Fruit fly (Drosophila melanogaster): ENCODE data around the gene Cyp4d2.

The Cyp4d2 gene

dm6 chrX:2222181-2222790 is 46.5 kb downstream of the Cyp4d2 start, which contains the start of gene Vinc (continued):
- TF ChIP-seq dati (GFP tag; IDR thresholded peaks at IDR 0.05) (no peak), CG11723 (GFP tag; optimal IDR thresholded peaks at IDR 0.05) (peak; percentile 55), wek (GFP tag; optimal IDR thresholded peaks at IDR 0.05) (no peak), CG7987 (GFP tag; optimal IDR thresholded peaks at IDR 0.05) (peak; percentile 73), CG6813 (GFP tag; optimal IDR thresholded peaks at IDR 0.05) (peak; percentile 85)

DNA sequence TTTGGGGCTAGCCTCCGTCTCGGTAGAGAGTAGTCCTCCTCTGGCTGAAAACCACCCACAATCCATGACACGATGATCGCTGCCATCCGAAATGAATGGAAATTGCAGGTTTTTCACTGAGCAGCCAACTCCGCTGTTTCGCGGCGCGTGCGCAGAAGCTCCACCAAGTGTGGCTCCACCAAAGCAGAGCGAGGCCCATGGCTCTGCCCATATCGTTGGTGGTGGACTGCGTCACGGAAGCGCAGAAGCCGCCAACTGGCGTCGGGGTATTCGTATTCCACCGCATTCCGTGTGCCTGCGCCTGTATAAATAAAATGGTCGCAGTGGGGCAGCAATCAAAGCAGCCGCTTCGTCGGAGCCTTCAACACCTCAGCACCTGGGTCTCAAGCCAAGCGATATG is 47.6 kb downstream of the Cyp4d2 start, which contains the start of gene CG14052:
Gene CG14052 (plus strand): TSS at position 301 of the 400 bp plus-strand sequence.
- peak; percentile 16 for TF ChIP-seq Med (GFP tag)
- TF ChIP-seq CG3163 (GFP tag; optimal IDR thresholded peaks at IDR 0.05): no peak
- TF ChIP-seq ewg (GFP tag; optimal IDR thresholded peaks at IDR 0.05): peak; percentile 19
- no peak for TF ChIP-seq NFAT (GFP tag; IDR thresholded peaks at IDR 0.05)

DNA sequence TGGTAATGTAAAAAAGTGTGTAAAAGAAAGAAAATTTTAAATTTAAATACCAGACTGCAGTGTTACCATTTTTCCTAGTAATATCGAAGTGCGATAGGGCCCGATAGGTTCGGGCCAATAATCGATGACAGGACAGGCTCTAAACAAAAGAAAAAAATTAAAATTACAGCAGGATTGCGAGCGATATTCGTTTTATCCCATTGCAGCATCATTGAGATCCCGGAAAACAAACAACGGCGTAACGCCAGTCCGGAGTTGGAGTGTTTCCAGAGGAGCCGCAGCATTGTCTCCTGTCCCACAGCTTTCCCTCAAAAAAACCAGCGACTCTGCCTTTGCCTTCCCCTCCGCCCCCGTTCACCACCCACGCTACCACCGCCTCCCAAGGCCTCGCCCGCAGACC is 49.3 kb downstream of the Cyp4d2 start, which contains the start of gene pcx:
Gene pcx (plus strand): TSS at position 159 of the 400 bp plus-strand sequence.
- no peak for TF ChIP-seq Atf-2 (GFP tag; optimal IDR thresholded peaks at IDR 0.05)
- TF ChIP-seq CG15601 (tag; optimal IDR thresholded peaks at IDR 0.05): no peak
- peak; percentile 34 for TF ChIP-seq CG9797 (GFP tag; optimal IDR thresholded peaks at IDR 0.05)
- no peak for TF ChIP-seq CG3847 (GFP tag; IDR thresholded peaks at IDR 0.05)
- peak; percentile 59; the same call in 1 of the 2 replicates for TF ChIP-seq amos (GFP tag; IDR thresholded peaks at IDR 0.05; ENCODE audit: partially characterized antibody)
- TF ChIP-seq Hr3 (GFP tag; optimal IDR thresholded peaks at IDR 0.05): no peak
- peak; percentile 38 for TF ChIP-seq CG2116 (GFP tag; optimal IDR thresholded peaks at IDR 0.05)
- no peak for TF ChIP-seq CG7372 (GFP tag; IDR thresholded peaks at IDR 0.05)
- no peak for TF ChIP-seq caup (GFP tag; optimal IDR thresholded peaks at IDR 0.05; ENCODE audit: severe bottlenecking)
- no peak for TF ChIP-seq CG3281 (GFP tag; optimal IDR thresholded peaks at IDR 0.05)
- TF ChIP-seq MESR4 (GFP tag; optimal IDR thresholded peaks at IDR 0.05): peak; percentile 52
- TF ChIP-seq Ets97D (GFP tag; optimal IDR thresholded peaks at IDR 0.05): peak; percentile 7
- TF ChIP-seq CG3163 (GFP tag; optimal IDR thresholded peaks at IDR 0.05): no peak
- no peak for TF ChIP-seq CG15696 (tag; optimal IDR thresholded peaks at IDR 0.05)
- no peak for TF ChIP-seq Oaz (GFP tag; IDR thresholded peaks at IDR 0.05)
- no peak for TF ChIP-seq Neu2 (GFP tag; optimal IDR thresholded peaks at IDR 0.05; ENCODE audit: borderline replicate concordance)
- no peak for TF ChIP-seq kni (GFP tag; optimal IDR thresholded peaks at IDR 0.05)
- TF ChIP-seq CG18764 (GFP tag; optimal IDR thresholded peaks at IDR 0.05): peak; percentile 86
- TF ChIP-seq bbx (GFP tag; IDR thresholded peaks at IDR 0.05; ENCODE audit: partially characterized antibody): peak; percentile 58
- TF ChIP-seq crol (GFP tag; IDR thresholded peaks at IDR 0.05): peak; percentile 89
- peak; percentile 49 for TF ChIP-seq pzg (GFP tag; optimal IDR thresholded peaks at IDR 0.05)
- no peak for TF ChIP-seq Dek (tag; optimal IDR thresholded peaks at IDR 0.05)
- no peak for TF ChIP-seq CG17186 (GFP tag; optimal IDR thresholded peaks at IDR 0.05)
- TF ChIP-seq YL-1 (GFP tag; optimal IDR thresholded peaks at IDR 0.05): peak; percentile 56
- TF ChIP-seq trh (GFP tag; optimal IDR thresholded peaks at IDR 0.05): no peak
- no peak for TF ChIP-seq CG1603 (tag; optimal IDR thresholded peaks at IDR 0.05)
- TF ChIP-seq CG6791 (GFP tag; IDR thresholded peaks at IDR 0.05; ENCODE audit: partially characterized antibody): peak; percentile 61; the same call in 2 of the 3 replicates
- TF ChIP-seq CG31441 (GFP tag; IDR thresholded peaks at IDR 0.05): no peak
- no peak for TF ChIP-seq fu2 (GFP tag; optimal IDR thresholded peaks at IDR 0.05)
- TF ChIP-seq sens-2 (GFP tag; IDR thresholded peaks at IDR 0.05): no peak
- no peak for TF ChIP-seq ro (GFP tag; IDR thresholded peaks at IDR 0.05)
- no peak for TF ChIP-seq CG18619 (GFP tag; optimal IDR thresholded peaks at IDR 0.05)
- TF ChIP-seq sna (GFP tag; IDR thresholded peaks at IDR 0.05; ENCODE audit: partially characterized antibody): 0 out of 2 replicates have a peak, but pooled peaks have one; percentile 41
- TF ChIP-seq B-H1 (GFP tag; IDR thresholded peaks at IDR 0.05): no peak
- peak; percentile 70 for TF ChIP-seq Dp (GFP tag; optimal IDR thresholded peaks at IDR 0.05)
- TF ChIP-seq so (GFP tag; IDR thresholded peaks at IDR 0.05): no peak
- TF ChIP-seq zen2 (GFP tag; IDR thresholded peaks at IDR 0.05; ENCODE audit: partially characterized antibody): no peak
- TF ChIP-seq ara (GFP tag; IDR thresholded peaks at IDR 0.05): no peak

All from whole organism, embryonic.